Fruit fly (Drosophila melanogaster) whole organism, embryonic: ENCODE measurements around the gene Gbs-70E.
A peak's percentile ranks its signal among the peaks of the same experiment; 100 is the strongest.

Experiments used
- CG1024 ChIP-seq: fragments of 200-800 bp; sonication (Bioruptor generic); IDR thresholded peaks from 2 replicates; pipeline ENCODE4 v1.3.6; 2022; ENCODE audit warnings: missing biosample characterization, missing genetic modification characterization
- CG10274 ChIP-seq: fragments of 200-800 bp; sonication (Bioruptor generic); optimal IDR thresholded peaks from 3 replicates; lab custom pipeline; 2017; ENCODE audit warnings: missing biosample characterization, mild to moderate bottlenecking, missing genetic modification characterization
- CG10431 ChIP-seq: fragments of 200-800 bp; sonication (Bioruptor generic); optimal IDR thresholded peaks from 3 replicates; lab custom pipeline; 2018; ENCODE audit warnings: missing biosample characterization, mild to moderate bottlenecking, missing genetic modification characterization
- CG11085 ChIP-seq: fragments of 200-800 bp; sonication (Bioruptor generic); IDR thresholded peaks from 2 replicates; pipeline ENCODE4 v1.3.6; 2022; ENCODE audit warnings: missing biosample characterization, missing genetic modification characterization
- CG13287 ChIP-seq: fragments of 200-800 bp; sonication (Bioruptor generic); IDR thresholded peaks from 2 replicates; pipeline ENCODE4 v1.3.6; 2022; ENCODE audit warnings: missing biosample characterization, missing genetic modification characterization; ENCODE audit not compliant: partially characterized antibody
- CG14860 ChIP-seq: fragments of 200-800 bp; sonication (Bioruptor generic); IDR thresholded peaks from 3 replicates; pipeline ENCODE4 v1.3.6; 2022; ENCODE audit warnings: missing biosample characterization, missing genetic modification characterization; ENCODE audit not compliant: partially characterized antibody
- CG15601 ChIP-seq: fragments of 200-800 bp; sonication (Bioruptor generic); optimal IDR thresholded peaks from 3 replicates; lab custom pipeline; 2019; ENCODE audit warnings: missing biosample characterization, mild to moderate bottlenecking, missing genetic modification characterization, moderate library complexity
- CG1647 ChIP-seq: fragments of 200-800 bp; sonication (Bioruptor generic); optimal IDR thresholded peaks from 3 replicates; lab custom pipeline; 2016; ENCODE audit warnings: missing biosample characterization, missing genetic modification characterization
- CG16813 ChIP-seq: fragments of 200-800 bp; sonication (Bioruptor generic); IDR thresholded peaks from 3 replicates; pipeline ENCODE4 v1.3.6; 2022; ENCODE audit warnings: missing biosample characterization, missing genetic modification characterization; ENCODE audit not compliant: partially characterized antibody
- CG17186 ChIP-seq: fragments of 200-800 bp; sonication (Bioruptor generic); optimal IDR thresholded peaks from 3 replicates; lab custom pipeline; 2017; ENCODE audit warnings: missing biosample characterization, missing genetic modification reagents, missing genetic modification characterization
- CG17385 ChIP-seq: fragments of 200-800 bp; sonication (Bioruptor generic); optimal IDR thresholded peaks from 3 replicates; lab custom pipeline; 2018; ENCODE audit warnings: missing biosample characterization, mild to moderate bottlenecking, missing genetic modification characterization
- CG18262 ChIP-seq: fragments of 200-800 bp; optimal IDR thresholded peaks from 3 replicates; lab custom pipeline; 2019; ENCODE audit warnings: missing biosample characterization, mild to moderate bottlenecking, missing genetic modification characterization, moderate library complexity
- CG2120 ChIP-seq: fragments of 200-800 bp; sonication (Bioruptor generic); optimal IDR thresholded peaks from 3 replicates; lab custom pipeline; 2016; ENCODE audit warnings: missing biosample characterization, missing genetic modification characterization
- CG2129 ChIP-seq: fragments of 200-800 bp; sonication (Bioruptor generic); IDR thresholded peaks from 2 replicates; pipeline ENCODE4 v1.3.6; 2022; ENCODE audit warnings: missing biosample characterization, missing genetic modification characterization; ENCODE audit not compliant: partially characterized antibody
- CG30020 ChIP-seq: fragments of 200-800 bp; optimal IDR thresholded peaks from 2 replicates; lab custom pipeline; 2019; ENCODE audit warnings: missing biosample characterization, mild to moderate bottlenecking, missing genetic modification characterization, moderate library complexity
- CG31441 ChIP-seq: fragments of 200-800 bp; sonication (Bioruptor generic); IDR thresholded peaks from 2 replicates; pipeline ENCODE4 v1.3.6; 2022; ENCODE audit warnings: missing biosample characterization, missing genetic modification characterization
- CG32772 ChIP-seq: fragments of 200-800 bp; sonication (Bioruptor generic); IDR thresholded peaks from 2 replicates; pipeline ENCODE4 v1.3.6; 2022; ENCODE audit warnings: missing biosample characterization, missing genetic modification characterization
- CG3847 ChIP-seq: fragments of 200-800 bp; sonication (Bioruptor generic); IDR thresholded peaks from 2 replicates; pipeline ENCODE4 v1.3.6; 2022; ENCODE audit warnings: missing biosample characterization, missing genetic modification characterization
- CG3995 ChIP-seq: fragments of 200-800 bp; sonication (Bioruptor generic); optimal IDR thresholded peaks from 3 replicates; lab custom pipeline; 2016; ENCODE audit warnings: missing biosample characterization, missing genetic modification characterization
- CG42726 ChIP-seq: fragments of 200-800 bp; sonication (Bioruptor generic); IDR thresholded peaks from 2 replicates; pipeline ENCODE4 v1.3.6; 2022; ENCODE audit warnings: missing biosample characterization, missing genetic modification characterization; ENCODE audit not compliant: partially characterized antibody
- CG4360 ChIP-seq: fragments of 200-800 bp; sonication (Bioruptor generic); IDR thresholded peaks from 2 replicates; pipeline ENCODE4 v1.3.6; 2022; ENCODE audit warnings: missing biosample characterization, missing genetic modification characterization
- CG9797 ChIP-seq: fragments of 200-800 bp; sonication (Bioruptor generic); optimal IDR thresholded peaks from 3 replicates; lab custom pipeline; 2018; ENCODE audit warnings: missing biosample characterization, mild to moderate bottlenecking, missing genetic modification characterization
- CrebB ChIP-seq: fragments of 200-800 bp; sonication (Bioruptor generic); optimal IDR thresholded peaks from 3 replicates; lab custom pipeline; 2018; ENCODE audit warnings: missing biosample characterization, mild to moderate bottlenecking, missing genetic modification characterization
- D19A ChIP-seq: fragments of 200-800 bp; optimal IDR thresholded peaks from 3 replicates; lab custom pipeline; 2019; ENCODE audit warnings: missing biosample characterization, mild to moderate bottlenecking, missing genetic modification characterization, moderate library complexity
- Dek ChIP-seq: fragments of 200-800 bp; sonication (Bioruptor generic); optimal IDR thresholded peaks from 3 replicates; lab custom pipeline; 2019; ENCODE audit warnings: missing biosample characterization, mild to moderate bottlenecking, missing genetic modification characterization, moderate library complexity
- Dll ChIP-seq: fragments of 200-800 bp; sonication (Bioruptor generic); IDR thresholded peaks from 4 replicates; pipeline ENCODE4 v1.3.6; 2022; ENCODE audit warnings: missing biosample characterization, missing genetic modification characterization; ENCODE audit not compliant: partially characterized antibody
- Dp ChIP-seq: fragments of 200-800 bp; sonication (Bioruptor generic); optimal IDR thresholded peaks from 2 replicates; lab custom pipeline; 2018; ENCODE audit warnings: missing biosample characterization, mild to moderate bottlenecking, missing genetic modification characterization, moderate library complexity
- Hr51 ChIP-seq, 2 experiments: fragments of 200-800 bp; sonication (Bioruptor generic); optimal IDR thresholded peaks; 2 replicates in 1 of 2; 3 replicates in 1 of 2; lab custom pipeline; 2016 to 2018; ENCODE audit warnings: missing biosample characterization in 2 of 2, missing genetic modification characterization in 2 of 2, mild to moderate bottlenecking in 1 of 2, moderate library complexity in 1 of 2
- Max ChIP-seq: fragments of 200-800 bp; sonication (Bioruptor generic); optimal IDR thresholded peaks from 2 replicates; lab custom pipeline; 2016; ENCODE audit warnings: missing biosample characterization, mild to moderate bottlenecking, missing genetic modification characterization
- Scr ChIP-seq: fragments of 200-800 bp; sonication (Bioruptor generic); IDR thresholded peaks from 2 replicates; pipeline ENCODE4 v1.3.6; 2022; ENCODE audit warnings: missing biosample characterization, missing genetic modification characterization; ENCODE audit not compliant: partially characterized antibody
- Sry-δ ChIP-seq: fragments of 200-800 bp; sonication (Bioruptor generic); optimal IDR thresholded peaks from 2 replicates; lab custom pipeline; 2016; ENCODE audit warnings: missing biosample characterization, missing genetic modification characterization
- Xbp1 ChIP-seq: fragments of 200-800 bp; sonication (Bioruptor generic); optimal IDR thresholded peaks from 3 replicates; lab custom pipeline; 2016; ENCODE audit warnings: missing biosample characterization, mild to moderate bottlenecking, missing genetic modification characterization
- crc ChIP-seq: fragments of 200-800 bp; sonication (Bioruptor generic); optimal IDR thresholded peaks from 2 replicates; lab custom pipeline; 2016; ENCODE audit warnings: missing biosample characterization, missing genetic modification characterization
- ems ChIP-seq: fragments of 200-800 bp; sonication (Bioruptor generic); optimal IDR thresholded peaks from 3 replicates; lab custom pipeline; 2016; ENCODE audit warnings: missing biosample characterization, missing genetic modification characterization
- fd64A ChIP-seq: fragments of 200-800 bp; sonication (Bioruptor generic); optimal IDR thresholded peaks from 3 replicates; lab custom pipeline; 2018; ENCODE audit warnings: missing biosample characterization, mild to moderate bottlenecking, missing genetic modification characterization
- grau ChIP-seq: fragments of 200-800 bp; optimal IDR thresholded peaks from 3 replicates; lab custom pipeline; 2019; ENCODE audit warnings: missing biosample characterization, mild to moderate bottlenecking, missing genetic modification characterization, moderate library complexity
- grn ChIP-seq: fragments of 200-800 bp; sonication (Bioruptor generic); optimal IDR thresholded peaks from 3 replicates; lab custom pipeline; 2017; ENCODE audit warnings: missing biosample characterization, missing genetic modification characterization
- hb ChIP-seq: fragments of 200-800 bp; sonication (Bioruptor generic); IDR thresholded peaks from 3 replicates; pipeline ENCODE4 v1.3.6; 2022; ENCODE audit warnings: missing biosample characterization, missing genetic modification characterization; ENCODE audit not compliant: partially characterized antibody
- mld ChIP-seq: fragments of 200-800 bp; sonication (Bioruptor generic); IDR thresholded peaks from 3 replicates; pipeline ENCODE4 v1.3.6; 2022; ENCODE audit warnings: missing biosample characterization, missing genetic modification characterization; ENCODE audit not compliant: partially characterized antibody
- nmo ChIP-seq: fragments of 200-800 bp; sonication (Bioruptor generic); optimal IDR thresholded peaks from 2 replicates; lab custom pipeline; 2018; ENCODE audit warnings: missing biosample characterization, mild to moderate bottlenecking, missing genetic modification characterization, moderate library complexity
- pho ChIP-seq: fragments of 200-800 bp; sonication (Bioruptor generic); optimal IDR thresholded peaks from 2 replicates; lab custom pipeline; 2016; ENCODE audit warnings: missing biosample characterization, missing genetic modification characterization
- phol ChIP-seq: fragments of 200-800 bp; sonication (Bioruptor generic); optimal IDR thresholded peaks from 3 replicates; lab custom pipeline; 2018; ENCODE audit warnings: missing biosample characterization, mild to moderate bottlenecking, missing genetic modification characterization, moderate library complexity
- pros ChIP-seq: fragments of 200-800 bp; sonication (Bioruptor generic); optimal IDR thresholded peaks from 3 replicates; lab custom pipeline; 2019; ENCODE audit warnings: missing biosample characterization, mild to moderate bottlenecking, missing genetic modification characterization, moderate library complexity
- run ChIP-seq: fragments of 200-800 bp; sonication (Bioruptor generic); optimal IDR thresholded peaks from 3 replicates; lab custom pipeline; 2018; ENCODE audit warnings: missing biosample characterization, mild to moderate bottlenecking, missing genetic modification characterization
- sens ChIP-seq: fragments of 200-800 bp; sonication (Bioruptor generic); peaks from one replicate; lab custom pipeline; 2016; ENCODE audit warnings: missing biosample characterization, missing genetic modification characterization
- sim ChIP-seq: fragments of 200-800 bp; sonication (Bioruptor generic); IDR thresholded peaks from 2 replicates; pipeline ENCODE4 v1.3.6; 2022; ENCODE audit warnings: missing biosample characterization, missing genetic modification characterization
- tna ChIP-seq: fragments of 200-800 bp; sonication (Bioruptor generic); IDR thresholded peaks from 2 replicates; pipeline ENCODE4 v1.3.6; 2022; ENCODE audit warnings: missing biosample characterization, missing genetic modification characterization; ENCODE audit not compliant: partially characterized antibody
- vvl ChIP-seq: fragments of 200-800 bp; sonication (Bioruptor generic); IDR thresholded peaks from 2 replicates; pipeline ENCODE4 v1.3.6; 2022; ENCODE audit warnings: missing biosample characterization, missing genetic modification characterization
- zfh1 ChIP-seq: fragments of 200-800 bp; sonication (Bioruptor generic); IDR thresholded peaks from 3 replicates; pipeline ENCODE4 v1.3.6; 2022; ENCODE audit warnings: missing biosample characterization, missing genetic modification characterization

Gene Gbs-70E

DNA sequence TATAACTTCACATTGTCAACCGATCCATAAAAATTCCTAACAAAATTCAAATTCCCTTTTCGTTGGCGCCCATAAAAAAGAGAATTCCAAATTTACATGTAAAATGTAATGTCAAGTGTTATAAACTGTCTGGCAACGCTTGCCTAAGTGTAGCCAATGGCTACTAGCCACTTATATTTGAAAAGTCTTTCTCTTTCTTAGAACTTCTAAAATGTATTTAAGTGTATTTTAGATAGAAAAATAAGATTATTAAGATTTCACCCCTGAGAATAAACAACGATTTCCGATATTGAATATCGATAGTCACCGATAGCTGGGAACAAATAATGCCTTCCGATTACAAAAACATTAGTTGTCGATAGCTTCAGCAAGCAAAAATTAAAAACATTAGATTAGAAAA is 8.9 kb upstream of the Gbs-70E start, which contains the start of gene CG34039:
Gene CG34039, plus strand, starts transcription at position 342 of the 400 bp plus-strand sequence.
- TF ChIP-seq CrebB (tag; lab: Kevin White, UChicago), result no peak
- peak; percentile 94 for TF ChIP-seq hb (GFP tag; lab: Robert Waterston, UW)
- no peak for TF ChIP-seq CG1024 (GFP tag; lab: Robert Waterston, UW)
- TF ChIP-seq CG2129 (GFP tag; lab: Robert Waterston, UW), result peak; percentile 93
- no peak for TF ChIP-seq CG32772 (GFP tag; lab: Robert Waterston, UW)
- peak; percentile 70 for TF ChIP-seq Sry-δ (GFP tag; lab: Kevin White, UChicago)
- TF ChIP-seq Xbp1 (GFP tag; lab: Kevin White, UChicago), result no peak
- TF ChIP-seq CG9797 (GFP tag; lab: Kevin White, UChicago), result peak; percentile 9
- TF ChIP-seq Dll (GFP tag; lab: Robert Waterston, UW), result peak; percentile 99
- TF ChIP-seq grau (tag; lab: Kevin White, UChicago), result peak; percentile 29
- no peak for TF ChIP-seq CG10274
- peak; percentile 93 for TF ChIP-seq tna (GFP tag; lab: Robert Waterston, UW)
- TF ChIP-seq CG16813, result peak; percentile 93
- TF ChIP-seq CG15601 (tag; lab: Kevin White, UChicago), result peak; percentile 65
- peak; percentile 98 for TF ChIP-seq CG13287 (GFP tag; lab: Robert Waterston, UW)
- no peak for TF ChIP-seq sim (GFP tag; lab: Robert Waterston, UW)
- TF ChIP-seq zfh1 (GFP tag; lab: Robert Waterston, UW), result no peak
- peak; percentile 78 for TF ChIP-seq sens (GFP tag; lab: Kevin White, UChicago)
- no peak for TF ChIP-seq CG17186
- TF ChIP-seq CG30020 (tag; lab: Kevin White, UChicago), result peak; percentile 45
- peak; percentile 93 for TF ChIP-seq CG14860
- 0 out of 2 replicates have a peak, but pooled peaks have one; percentile 21 for TF ChIP-seq CG31441 (GFP tag; lab: Robert Waterston, UW)
- TF ChIP-seq grn (GFP tag; lab: Kevin White, UChicago), result no peak
- no peak for TF ChIP-seq CG17385 (GFP tag; lab: Kevin White, UChicago)
- TF ChIP-seq CG3847 (GFP tag; lab: Robert Waterston, UW), result peak; percentile 38
- peak; percentile 26; the same call in 1 of the 2 replicates for TF ChIP-seq vvl
- no peak for TF ChIP-seq D19A (tag; lab: Kevin White, UChicago)
- TF ChIP-seq Max (GFP tag; lab: Kevin White, UChicago), result peak; percentile 21
- TF ChIP-seq fd64A (GFP tag; lab: Kevin White, UChicago), result no peak
- TF ChIP-seq CG18262 (tag; lab: Kevin White, UChicago), result peak; percentile 47
- peak in 1 of 2 experiments; percentile 28 for TF ChIP-seq Hr51 (GFP tag; optimal IDR thresholded peaks at IDR 0.05; lab: Kevin White, UChicago)
- TF ChIP-seq phol (tag; lab: Kevin White, UChicago), result peak; percentile 69
- TF ChIP-seq crc (GFP tag; lab: Kevin White, UChicago), result no peak
- TF ChIP-seq mld (GFP tag; lab: Robert Waterston, UW), result peak; percentile 61; the same call in 1 of the 3 replicates
- TF ChIP-seq pros (GFP tag; lab: Kevin White, UChicago), result peak; percentile 67
- peak; percentile 4 for TF ChIP-seq pho (GFP tag; lab: Kevin White, UChicago)
- no peak for TF ChIP-seq CG10431 (GFP tag; lab: Kevin White, UChicago)
- TF ChIP-seq CG42726 (GFP tag; lab: Robert Waterston, UW), result peak; percentile 74; the same call in 1 of the 2 replicates
- peak; percentile 96 for TF ChIP-seq Dp (GFP tag; lab: Kevin White, UChicago)
- peak; percentile 91 for TF ChIP-seq CG3995 (GFP tag; lab: Kevin White, UChicago)
- no peak for TF ChIP-seq CG11085 (GFP tag; lab: Robert Waterston, UW)
- peak; percentile 26 for TF ChIP-seq CG2120 (GFP tag; lab: Kevin White, UChicago)
- TF ChIP-seq run (tag; lab: Kevin White, UChicago), result no peak
- TF ChIP-seq CG1647 (GFP tag; lab: Kevin White, UChicago), result no peak
- TF ChIP-seq Scr (GFP tag; lab: Robert Waterston, UW), result peak; percentile 94
- no peak for TF ChIP-seq ems (GFP tag; lab: Kevin White, UChicago)
- TF ChIP-seq nmo (GFP tag; lab: Kevin White, UChicago), result peak; percentile 53
- TF ChIP-seq CG4360 (GFP tag; lab: Robert Waterston, UW), result 0 out of 2 replicates have a peak, but pooled peaks have one; percentile 19
- TF ChIP-seq Dek (tag; lab: Kevin White, UChicago), result peak; percentile 15
